Worm (Caenorhabditis elegans) whole organism, L4/young adult: ENCODE data around the gene Y41E3.8.

Experiments
- W03F9.2 ChIP-seq: fragments of 150-350 bp; optimal IDR thresholded peaks from 2 replicates; lab custom pipeline; 2014; ENCODE audit warnings: missing biosample characterization, missing genetic modification characterization
- dao-5 ChIP-seq: sonication (generic microtip); optimal IDR thresholded peaks from 2 replicates; lab custom pipeline; 2016; ENCODE audit warnings: missing genotype, missing genetic modification characterization, moderate library complexity, missing compliant biosample characterization
- him-1 ChIP-seq: sonication (generic microtip); optimal IDR thresholded peaks from 2 replicates; lab custom pipeline; 2016; ENCODE audit warnings: missing genotype, missing genetic modification reagents, missing genetic modification characterization, missing compliant biosample characterization

ce11 chrIV:15056081-15056586 is 27.4 kb upstream of the Y41E3.8 start, which contains the start of gene Y41E3.19:
- no peak for TF ChIP-seq him-1
- no peak for TF ChIP-seq W03F9.2 (tag; lab: Kevin White, UChicago)
- TF ChIP-seq dao-5 (tag; lab: Kevin White, UChicago) = no peak
